Worm (Caenorhabditis elegans): ENCODE measurements around the gene ccdc-55.

- TF ChIP-seq dmd-8 (GFP tag; IDR thresholded peaks at IDR 0.05) (no peak), egl-27 (tag; optimal IDR thresholded peaks at IDR 0.05) (no peak), nhr-237 (tag; optimal IDR thresholded peaks at IDR 0.05) (no peak)
These were observed 42.1 kb upstream of the ccdc-55 start for ce11 chrIII:4210661-4211060.

All from whole organism, L4 larva.